Fruit fly (Drosophila melanogaster) whole organism, embryonic: ENCODE results near the gene CG11726.

Experiments
- Aef1 ChIP-seq: fragments of 200-800 bp; sonication (Bioruptor generic); IDR thresholded peaks from 3 replicates; pipeline ENCODE4 v1.3.6; 2022; ENCODE audit warnings: missing biosample characterization, missing genetic modification characterization
- Antp ChIP-seq: fragments of 200-800 bp; sonication (Bioruptor generic); optimal IDR thresholded peaks from 3 replicates; lab custom pipeline; 2016; ENCODE audit warnings: missing biosample characterization, missing genetic modification characterization
- Atf-2 ChIP-seq: fragments of 200-800 bp; sonication (Bioruptor generic); optimal IDR thresholded peaks from 2 replicates; lab custom pipeline; 2016; ENCODE audit warnings: missing biosample characterization, missing genetic modification characterization
- Blimp-1 ChIP-seq: fragments of 200-800 bp; sonication (Bioruptor generic); optimal IDR thresholded peaks from 3 replicates; lab custom pipeline; 2018; ENCODE audit warnings: missing biosample characterization, missing genetic modification characterization, mild to moderate bottlenecking, moderate library complexity, missing genetic modification reagents
- CG10565 ChIP-seq: fragments of 200-800 bp; sonication (Bioruptor generic); optimal IDR thresholded peaks from 3 replicates; lab custom pipeline; 2016; ENCODE audit warnings: missing biosample characterization, mild to moderate bottlenecking, missing genetic modification characterization
- CG10959 ChIP-seq: fragments of 200-800 bp; sonication (Bioruptor generic); IDR thresholded peaks from 2 replicates; pipeline ENCODE4 v1.3.6; 2022; ENCODE audit warnings: missing biosample characterization, missing genetic modification characterization
- CG11093 ChIP-seq: fragments of 200-800 bp; sonication (Bioruptor generic); IDR thresholded peaks from 3 replicates; pipeline ENCODE4 v1.3.6; 2022; ENCODE audit warnings: missing biosample characterization, missing genetic modification characterization
- CG11723 ChIP-seq: fragments of 200-800 bp; sonication (Bioruptor generic); optimal IDR thresholded peaks from 2 replicates; lab custom pipeline; 2017; ENCODE audit warnings: missing biosample characterization, mild to moderate bottlenecking, missing genetic modification characterization
- CG12219 ChIP-seq: fragments of 200-800 bp; sonication (Bioruptor generic); optimal IDR thresholded peaks from 3 replicates; lab custom pipeline; 2018; ENCODE audit warnings: missing biosample characterization, mild to moderate bottlenecking, missing genetic modification characterization
- CG12391 ChIP-seq: fragments of 200-800 bp; sonication (Bioruptor generic); optimal IDR thresholded peaks from 3 replicates; lab custom pipeline; 2018; ENCODE audit warnings: missing biosample characterization, mild to moderate bottlenecking, missing genetic modification characterization, moderate library complexity
- CG12942 ChIP-seq: fragments of 200-800 bp; sonication (Bioruptor generic); optimal IDR thresholded peaks from 3 replicates; lab custom pipeline; 2016; ENCODE audit warnings: missing biosample characterization, missing genetic modification characterization
- CG14667 ChIP-seq: fragments of 200-800 bp; sonication (Bioruptor generic); IDR thresholded peaks from 2 replicates; pipeline ENCODE4 v1.3.6; 2022; ENCODE audit warnings: missing biosample characterization, missing genetic modification characterization
- CG15269 ChIP-seq: fragments of 200-800 bp; sonication (Bioruptor generic); optimal IDR thresholded peaks from 2 replicates; lab custom pipeline; 2018; ENCODE audit warnings: missing biosample characterization, mild to moderate bottlenecking, missing genetic modification characterization, moderate library complexity
- CG15696 ChIP-seq: fragments of 200-800 bp; sonication (Bioruptor generic); optimal IDR thresholded peaks from 2 replicates; lab custom pipeline; 2019; ENCODE audit warnings: missing biosample characterization, mild to moderate bottlenecking, missing genetic modification characterization, moderate library complexity
- CG17328 ChIP-seq: fragments of 200-800 bp; sonication (Bioruptor generic); IDR thresholded peaks from 2 replicates; pipeline ENCODE4 v1.3.6; 2022; ENCODE audit warnings: missing biosample characterization, missing genetic modification characterization
- CG2678 ChIP-seq: fragments of 200-800 bp; sonication (Bioruptor generic); optimal IDR thresholded peaks from 3 replicates; lab custom pipeline; 2019; ENCODE audit warnings: missing biosample characterization, mild to moderate bottlenecking, missing genetic modification characterization, moderate library complexity
- CG34422 ChIP-seq: fragments of 200-800 bp; sonication (Bioruptor generic); IDR thresholded peaks from 3 replicates; pipeline ENCODE4 v1.3.6; 2022; ENCODE audit warnings: missing biosample characterization, missing genetic modification characterization
- CG7987 ChIP-seq: fragments of 200-800 bp; sonication (Bioruptor generic); optimal IDR thresholded peaks from 2 replicates; lab custom pipeline; 2018; ENCODE audit warnings: missing biosample characterization, mild to moderate bottlenecking, missing genetic modification characterization, moderate library complexity
- CG8089 ChIP-seq: fragments of 200-800 bp; sonication (Bioruptor generic); optimal IDR thresholded peaks from 3 replicates; lab custom pipeline; 2016; ENCODE audit warnings: missing biosample characterization, missing genetic modification characterization
- CoRest ChIP-seq: fragments of 200-800 bp; sonication (Bioruptor generic); optimal IDR thresholded peaks from 3 replicates; lab custom pipeline; 2018; ENCODE audit warnings: missing biosample characterization, mild to moderate bottlenecking, missing genetic modification characterization, moderate library complexity
- CrebB ChIP-seq: fragments of 200-800 bp; sonication (Bioruptor generic); optimal IDR thresholded peaks from 3 replicates; lab custom pipeline; 2018; ENCODE audit warnings: missing biosample characterization, mild to moderate bottlenecking, missing genetic modification characterization
- Dad ChIP-seq: fragments of 200-800 bp; sonication (Bioruptor generic); optimal IDR thresholded peaks from 3 replicates; lab custom pipeline; 2016; ENCODE audit warnings: missing biosample characterization, missing genetic modification characterization
- Elba2 ChIP-seq: fragments of 200-800 bp; sonication (Bioruptor generic); optimal IDR thresholded peaks from 3 replicates; lab custom pipeline; 2016; ENCODE audit warnings: missing biosample characterization, missing genetic modification characterization
- Fer1 ChIP-seq: fragments of 200-800 bp; sonication (Bioruptor generic); optimal IDR thresholded peaks from 2 replicates; lab custom pipeline; 2017; ENCODE audit warnings: missing biosample characterization, mild to moderate bottlenecking, missing genetic modification characterization
- HLH54F ChIP-seq: fragments of 200-800 bp; sonication (Bioruptor generic); optimal IDR thresholded peaks from 3 replicates; lab custom pipeline; 2016; ENCODE audit warnings: missing biosample characterization, missing genetic modification characterization
- MBD-R2 ChIP-seq: fragments of 200-800 bp; sonication (Bioruptor generic); IDR thresholded peaks from 2 replicates; pipeline ENCODE4 v1.3.6; 2022; ENCODE audit warnings: missing biosample characterization, missing genetic modification characterization
- MTF-1 ChIP-seq: fragments of 200-800 bp; sonication (Bioruptor generic); optimal IDR thresholded peaks from 2 replicates; lab custom pipeline; 2018; ENCODE audit warnings: missing biosample characterization, mild to moderate bottlenecking, missing genetic modification characterization, borderline replicate concordance
- Myb ChIP-seq: fragments of 200-800 bp; sonication (Bioruptor generic); optimal IDR thresholded peaks from 2 replicates; lab custom pipeline; 2016; ENCODE audit warnings: missing biosample characterization, missing genetic modification characterization
- Six4 ChIP-seq: fragments of 200-800 bp; sonication (Bioruptor generic); optimal IDR thresholded peaks from 2 replicates; lab custom pipeline; 2016; ENCODE audit warnings: missing biosample characterization, missing genetic modification characterization
- az2 ChIP-seq: fragments of 200-800 bp; sonication (Bioruptor generic); optimal IDR thresholded peaks from 3 replicates; lab custom pipeline; 2016; ENCODE audit warnings: missing biosample characterization, missing genetic modification characterization
- bigmax ChIP-seq: fragments of 200-800 bp; sonication (Bioruptor generic); optimal IDR thresholded peaks from 2 replicates; lab custom pipeline; 2018; ENCODE audit warnings: missing biosample characterization, mild to moderate bottlenecking, missing genetic modification characterization
- chn ChIP-seq: fragments of 200-800 bp; sonication (Bioruptor generic); optimal IDR thresholded peaks from 2 replicates; lab custom pipeline; 2016; ENCODE audit warnings: missing biosample characterization, missing genetic modification characterization
- dimm ChIP-seq: fragments of 200-800 bp; sonication (Bioruptor generic); IDR thresholded peaks from 2 replicates; pipeline ENCODE4 v1.3.6; 2022; ENCODE audit warnings: missing biosample characterization, missing genetic modification characterization
- exex ChIP-seq: fragments of 200-800 bp; sonication (Bioruptor generic); optimal IDR thresholded peaks from 4 replicates; lab custom pipeline; 2018; ENCODE audit warnings: missing biosample characterization, mild to moderate bottlenecking, missing genetic modification characterization, moderate library complexity
- gro ChIP-seq: fragments of 200-800 bp; sonication (Bioruptor generic); optimal IDR thresholded peaks from 2 replicates; lab custom pipeline; 2016; ENCODE audit warnings: missing biosample characterization, missing genetic modification characterization
- jing ChIP-seq: fragments of 200-800 bp; sonication (Bioruptor generic); optimal IDR thresholded peaks from 2 replicates; lab custom pipeline; 2018; ENCODE audit warnings: missing biosample characterization, mild to moderate bottlenecking, missing genetic modification characterization
- mirr ChIP-seq: fragments of 200-800 bp; sonication (Bioruptor generic); optimal IDR thresholded peaks from 3 replicates; lab custom pipeline; 2018; ENCODE audit warnings: missing biosample characterization, mild to moderate bottlenecking, missing genetic modification characterization
- nau ChIP-seq: fragments of 200-800 bp; sonication (Bioruptor generic); optimal IDR thresholded peaks from 3 replicates; lab custom pipeline; 2017; ENCODE audit warnings: missing biosample characterization, mild to moderate bottlenecking, missing genetic modification characterization, missing genetic modification reagents
- pnt ChIP-seq: fragments of 200-800 bp; sonication (Bioruptor generic); optimal IDR thresholded peaks from 3 replicates; lab custom pipeline; 2016; ENCODE audit warnings: missing biosample characterization, missing genetic modification characterization
- psq ChIP-seq: fragments of 200-800 bp; sonication (Bioruptor generic); optimal IDR thresholded peaks from 2 replicates; lab custom pipeline; 2017; ENCODE audit warnings: missing biosample characterization, missing genetic modification characterization
- run ChIP-seq: fragments of 200-800 bp; sonication (Bioruptor generic); optimal IDR thresholded peaks from 3 replicates; lab custom pipeline; 2018; ENCODE audit warnings: missing biosample characterization, mild to moderate bottlenecking, missing genetic modification characterization
- schlank ChIP-seq: fragments of 200-800 bp; sonication (Bioruptor generic); optimal IDR thresholded peaks from 2 replicates; lab custom pipeline; 2018; ENCODE audit warnings: missing biosample characterization, mild to moderate bottlenecking, missing genetic modification characterization
- sens-2 ChIP-seq: fragments of 200-800 bp; sonication (Bioruptor generic); IDR thresholded peaks from 2 replicates; pipeline ENCODE4 v1.3.6; 2022; ENCODE audit warnings: missing biosample characterization, missing genetic modification characterization
- sna ChIP-seq: fragments of 200-800 bp; sonication (Bioruptor generic); IDR thresholded peaks from 2 replicates; pipeline ENCODE4 v1.3.6; 2022; ENCODE audit warnings: missing biosample characterization, missing genetic modification characterization; ENCODE audit not compliant: partially characterized antibody
- sug ChIP-seq: fragments of 200-800 bp; optimal IDR thresholded peaks from 2 replicates; lab custom pipeline; 2019; ENCODE audit warnings: missing biosample characterization, mild to moderate bottlenecking, missing genetic modification characterization, moderate library complexity
- tin ChIP-seq: fragments of 200-800 bp; sonication (Bioruptor generic); optimal IDR thresholded peaks from 3 replicates; lab custom pipeline; 2016; ENCODE audit warnings: missing biosample characterization, missing genetic modification characterization
- usp ChIP-seq: fragments of >200 bp; optimal IDR thresholded peaks from 2 replicates; lab custom pipeline; 2017; ENCODE audit warnings: missing biosample characterization, missing genetic modification characterization
- wdn ChIP-seq: fragments of 200-800 bp; sonication (Bioruptor generic); IDR thresholded peaks from 2 replicates; pipeline ENCODE4 v1.3.6; 2022; ENCODE audit warnings: missing biosample characterization, missing genetic modification characterization
- z ChIP-seq: fragments of 200-800 bp; sonication (Bioruptor generic); IDR thresholded peaks from 3 replicates; pipeline ENCODE4 v1.3.6; 2022; ENCODE audit warnings: missing biosample characterization, missing genetic modification characterization
- zen ChIP-seq: fragments of 200-800 bp; sonication (Bioruptor generic); optimal IDR thresholded peaks from 3 replicates; lab custom pipeline; 2018; ENCODE audit warnings: missing biosample characterization, mild to moderate bottlenecking, missing genetic modification characterization, moderate library complexity

The CG11726 gene

DNA sequence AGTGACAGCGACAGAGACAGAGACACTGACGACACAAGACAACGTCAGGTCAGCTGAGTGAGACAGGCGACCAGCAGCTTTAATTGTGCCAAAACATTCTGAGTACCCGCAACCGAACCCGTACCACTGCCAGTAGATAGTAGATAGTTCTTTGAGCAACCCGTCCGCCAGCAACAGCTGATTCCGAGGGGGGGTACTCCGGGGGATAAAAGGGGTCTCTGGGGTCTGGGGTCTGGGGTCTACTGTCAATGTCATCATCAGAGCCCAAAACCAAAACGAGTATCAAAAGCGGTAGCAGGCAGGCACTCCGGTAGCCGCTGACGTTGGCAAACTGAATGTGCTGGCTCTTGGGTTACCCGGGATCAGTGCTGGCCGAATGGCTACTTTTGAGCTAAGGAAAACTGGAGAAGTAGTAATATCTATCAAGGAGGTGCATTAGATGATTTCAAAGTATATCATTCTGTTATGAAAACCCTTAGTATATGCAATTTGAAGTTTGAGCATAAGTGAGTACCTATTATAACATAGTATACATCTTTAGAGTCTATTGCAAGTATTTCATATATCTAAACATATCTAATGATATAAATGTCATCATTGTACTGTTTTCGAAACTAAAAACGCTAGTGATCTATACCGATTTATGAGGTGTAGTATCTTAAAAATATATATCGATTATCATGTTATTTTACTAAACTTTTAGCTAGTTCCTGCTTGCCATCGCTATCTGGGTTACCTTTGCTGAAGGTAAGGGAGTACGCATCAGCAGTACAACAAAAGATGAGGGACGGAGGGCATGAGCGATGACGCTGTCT lies 13.2 kb upstream of the CG11726 start (continued):
- TF ChIP-seq mirr (peak; percentile 48), az2 (GFP tag; lab: Kevin White, UChicago) (no peak), tin (no peak), Atf-2 (no peak), bigmax (GFP tag; lab: Kevin White, UChicago) (no peak), sens-2 (no peak), sug (tag; lab: Kevin White, UChicago) (no peak), Antp (no peak), CG11723 (GFP tag; lab: Kevin White, UChicago) (no peak), CoRest (tag; lab: Kevin White, UChicago) (no peak), gro (GFP tag; lab: Kevin White, UChicago) (no peak), schlank (tag; lab: Kevin White, UChicago) (no peak), Myb (GFP tag; lab: Kevin White, UChicago) (no peak), CG14667 (no peak), chn (no peak), run (tag; lab: Kevin White, UChicago) (no peak), HLH54F (GFP tag; lab: Kevin White, UChicago) (no peak), CG12219 (no peak), zen (tag; lab: Kevin White, UChicago) (no peak), CG17328 (GFP tag; lab: Robert Waterston, UW) (no peak; the same call in 1 of the 2 replicates), MBD-R2 (no peak; the same call in 1 of the 2 replicates), Fer1 (no peak), exex (tag; lab: Kevin White, UChicago) (no peak), psq (no peak), jing (GFP tag; lab: Kevin White, UChicago) (no peak), CG34422 (GFP tag; lab: Robert Waterston, UW) (0 out of 3 replicates have a peak, but pooled peaks have one; percentile 24), CG11093 (no peak), Blimp-1 (GFP tag; lab: Kevin White, UChicago) (no peak), CrebB (tag; lab: Kevin White, UChicago) (no peak), pnt (GFP tag; lab: Kevin White, UChicago) (no peak), CG8089 (GFP tag; lab: Kevin White, UChicago) (no peak), Aef1 (GFP tag; lab: Robert Waterston, UW) (no peak), z (GFP tag; lab: Robert Waterston, UW) (peak; percentile 50; the same call in 1 of the 3 replicates), CG12942 (GFP tag; lab: Kevin White, UChicago) (no peak), wdn (GFP tag; lab: Robert Waterston, UW) (no peak), CG15696 (tag; lab: Kevin White, UChicago) (no peak), CG12391 (tag; lab: Kevin White, UChicago) (no peak), sna (GFP tag; lab: Robert Waterston, UW) (peak; percentile 29; the same call in 1 of the 2 replicates), Elba2 (GFP tag; lab: Kevin White, UChicago) (no peak), CG10959 (GFP tag; lab: Robert Waterston, UW) (no peak), CG10565 (no peak), nau (GFP tag; lab: Kevin White, UChicago) (no peak), usp (GFP tag; lab: Kevin White, UChicago) (no peak), dimm (GFP tag; lab: Robert Waterston, UW) (no peak), MTF-1 (no peak), CG2678 (no peak), CG15269 (no peak), Dad (GFP tag; lab: Kevin White, UChicago) (no peak), Six4 (GFP tag; lab: Kevin White, UChicago) (no peak), CG7987 (GFP tag; lab: Kevin White, UChicago) (peak; percentile 11)
